Worm (Caenorhabditis elegans): ENCODE measurements around the gene flp-25.

The flp-25 gene

DNA sequence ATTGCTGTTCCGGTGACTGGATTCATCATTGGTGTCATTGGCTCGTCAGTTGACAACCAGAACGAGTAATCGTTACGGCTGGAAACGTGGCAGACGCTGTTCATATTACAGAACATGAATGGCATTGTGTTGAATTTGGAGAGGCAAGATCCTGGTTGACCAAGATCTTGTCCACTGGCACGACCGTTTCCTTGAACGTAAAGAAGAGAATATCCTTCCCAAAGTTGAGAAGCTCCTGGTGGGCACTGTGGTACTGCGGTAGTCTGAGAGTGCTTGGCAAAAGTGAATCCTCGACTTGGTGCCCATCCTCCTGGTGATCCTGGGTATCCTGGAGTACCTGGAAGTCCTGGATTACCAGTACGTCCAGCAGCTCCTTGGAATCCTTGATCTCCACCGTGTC, 23.4 kb upstream of the flp-25 start:
- TF ChIP-seq efl-1 (optimal IDR thresholded peaks at IDR 0.05), result no peak
- TF ChIP-seq efl-1 (GFP tag; optimal IDR thresholded peaks at IDR 0.05 in 1 of 2), result peak in 1 of 2 experiments; percentile 85
- TF ChIP-seq snu-23 (GFP tag; optimal IDR thresholded peaks at IDR 0.05), result no peak

ce11 chrIII:9340025-9340424, 21.3 kb upstream of the flp-25 start:
- TF ChIP-seq ceh-8 (GFP tag; optimal IDR thresholded peaks at IDR 0.05), result no peak
- no peak for TF ChIP-seq nhr-11 (tag; optimal IDR thresholded peaks at IDR 0.05)
- TF ChIP-seq nhr-237 (tag; optimal IDR thresholded peaks at IDR 0.05), result no peak
- no peak for TF ChIP-seq jun-1 (tag; optimal IDR thresholded peaks at IDR 0.05)
- no peak for TF ChIP-seq lin-35 (GFP tag; optimal IDR thresholded peaks at IDR 0.05)
- TF ChIP-seq ceh-90 (tag; optimal IDR thresholded peaks at IDR 0.05), result no peak
- TF ChIP-seq ets-5 (GFP tag; IDR thresholded peaks at IDR 0.05), result no peak
- TF ChIP-seq mdl-1 (tag; optimal IDR thresholded peaks at IDR 0.05), result no peak
- TF ChIP-seq vab-15 (tag; optimal IDR thresholded peaks at IDR 0.05), result no peak
- no peak for TF ChIP-seq sox-4 (tag; optimal IDR thresholded peaks at IDR 0.05)
- no peak for TF ChIP-seq swsn-7 (tag; optimal IDR thresholded peaks at IDR 0.05)
- no peak for TF ChIP-seq alr-1 (tag; optimal IDR thresholded peaks at IDR 0.05; ENCODE audit: borderline replicate concordance)

ce11 chrIII:9344347-9344746, 17.0 kb upstream of the flp-25 start, which contains the start of gene emb-9:
Gene emb-9, minus strand, starts transcription at chrIII:9344447.
- TF ChIP-seq tbx-2 (tag; optimal IDR thresholded peaks at IDR 0.05), result no peak
- TF ChIP-seq isw-1 (GFP tag; IDR thresholded peaks at IDR 0.05), result no peak
- no peak for TF ChIP-seq ceh-90 (tag; optimal IDR thresholded peaks at IDR 0.05)
- no peak for TF ChIP-seq efl-3 (GFP tag; optimal IDR thresholded peaks at IDR 0.05)
- no peak for TF ChIP-seq lin-15B (tag; optimal IDR thresholded peaks at IDR 0.05)
- TF ChIP-seq pag-3 (tag; optimal IDR thresholded peaks at IDR 0.05; ENCODE audit: borderline replicate concordance, insufficient read depth), result no peak
- no peak for TF ChIP-seq skn-1 (tag; optimal IDR thresholded peaks at IDR 0.05)
- TF ChIP-seq alr-1 (tag; optimal IDR thresholded peaks at IDR 0.05; ENCODE audit: borderline replicate concordance), result no peak
- no peak for TF ChIP-seq elt-3 (tag; optimal IDR thresholded peaks at IDR 0.05)
- TF ChIP-seq efl-1 (optimal IDR thresholded peaks at IDR 0.05), result no peak
- TF ChIP-seq efl-1 (GFP tag; optimal IDR thresholded peaks at IDR 0.05 in 1 of 2), result no peak
- no peak for TF ChIP-seq tlp-1 (tag; optimal IDR thresholded peaks at IDR 0.05)

ce11 chrIII:9346114-9346513, 15.2 kb upstream of the flp-25 start:
- TF ChIP-seq rnt-1 (tag; optimal IDR thresholded peaks at IDR 0.05), result peak; percentile 64
- no peak for TF ChIP-seq C16A3.4 (tag; optimal IDR thresholded peaks at IDR 0.05)
- TF ChIP-seq lsy-2 (tag; optimal IDR thresholded peaks at IDR 0.05), result peak in 1 of 2 experiments; percentile 9
- TF ChIP-seq lin-14 (GFP tag; optimal IDR thresholded peaks at IDR 0.05), result peak; percentile 51
- no peak for TF ChIP-seq fkh-10 (GFP tag; optimal IDR thresholded peaks at IDR 0.05)
- TF ChIP-seq unc-86 (tag; optimal IDR thresholded peaks at IDR 0.05), result no peak
- peak; percentile 26 for TF ChIP-seq nhr-71 (tag; optimal IDR thresholded peaks at IDR 0.05)
- peak; percentile 73 for TF ChIP-seq pag-3 (tag; optimal IDR thresholded peaks at IDR 0.05; ENCODE audit: borderline replicate concordance, insufficient read depth)
- TF ChIP-seq ceh-82 (tag; optimal IDR thresholded peaks at IDR 0.05), result no peak
- TF ChIP-seq snu-23 (GFP tag; optimal IDR thresholded peaks at IDR 0.05), result peak; percentile 0

- no peak for TF ChIP-seq aha-1 (tag; optimal IDR thresholded peaks at IDR 0.05)
- no peak for TF ChIP-seq fkh-10 (GFP tag; optimal IDR thresholded peaks at IDR 0.05)
- no peak for TF ChIP-seq unc-62 (GFP tag; optimal IDR thresholded peaks at IDR 0.05)
- TF ChIP-seq rnt-1 (tag; optimal IDR thresholded peaks at IDR 0.05), result peak; percentile 47
- TF ChIP-seq lsy-2 (tag; optimal IDR thresholded peaks at IDR 0.05), result peak in 1 of 2 experiments; percentile 20
- no peak for TF ChIP-seq ceh-90 (tag; optimal IDR thresholded peaks at IDR 0.05)
- no peak for TF ChIP-seq xbp-1 (tag; optimal IDR thresholded peaks at IDR 0.05)
- TF ChIP-seq efl-3 (GFP tag; optimal IDR thresholded peaks at IDR 0.05), result no peak
- peak; percentile 15 for TF ChIP-seq lin-14 (GFP tag; optimal IDR thresholded peaks at IDR 0.05)
- no peak for TF ChIP-seq pqm-1 (tag; optimal IDR thresholded peaks at IDR 0.05)
- peak; percentile 30 for TF ChIP-seq nhr-71 (tag; optimal IDR thresholded peaks at IDR 0.05)
Measured at ce11 chrIII:9346722-9347121, 14.6 kb upstream of the flp-25 start.
